Fruit fly (Drosophila melanogaster): ENCODE data around the gene Or33c.

Or33c gene

dm6 chr2L:11958729-11959128, 21.0 kb downstream of the Or33c start:
- no peak for TF ChIP-seq CTCF (optimal IDR thresholded peaks at IDR 0.05)
- TF ChIP-seq CG8478 (optimal IDR thresholded peaks at IDR 0.05): no peak

DNA sequence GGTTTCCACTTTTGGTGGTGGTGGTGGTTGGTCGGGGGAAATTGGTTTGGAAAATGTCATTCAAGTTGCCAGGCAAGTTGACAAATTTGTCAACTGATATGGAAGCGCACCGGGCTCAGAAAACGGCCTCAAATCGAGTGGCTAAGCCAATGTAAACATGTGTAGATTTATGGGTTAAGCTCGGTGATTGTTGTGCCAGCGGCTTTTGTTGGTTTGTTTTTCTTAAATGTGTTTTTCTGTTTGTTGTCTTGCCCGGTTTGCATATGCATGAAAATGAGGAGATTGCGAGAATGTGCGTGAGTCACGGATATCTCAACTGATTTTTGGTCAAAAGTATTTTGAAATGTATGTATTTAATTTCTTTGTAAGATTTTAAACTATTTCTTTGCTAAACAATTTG, 23.1 kb downstream of the Or33c start:
- no peak for TF ChIP-seq CG8478 (optimal IDR thresholded peaks at IDR 0.05)
- TF ChIP-seq CTCF (optimal IDR thresholded peaks at IDR 0.05): no peak

DNA sequence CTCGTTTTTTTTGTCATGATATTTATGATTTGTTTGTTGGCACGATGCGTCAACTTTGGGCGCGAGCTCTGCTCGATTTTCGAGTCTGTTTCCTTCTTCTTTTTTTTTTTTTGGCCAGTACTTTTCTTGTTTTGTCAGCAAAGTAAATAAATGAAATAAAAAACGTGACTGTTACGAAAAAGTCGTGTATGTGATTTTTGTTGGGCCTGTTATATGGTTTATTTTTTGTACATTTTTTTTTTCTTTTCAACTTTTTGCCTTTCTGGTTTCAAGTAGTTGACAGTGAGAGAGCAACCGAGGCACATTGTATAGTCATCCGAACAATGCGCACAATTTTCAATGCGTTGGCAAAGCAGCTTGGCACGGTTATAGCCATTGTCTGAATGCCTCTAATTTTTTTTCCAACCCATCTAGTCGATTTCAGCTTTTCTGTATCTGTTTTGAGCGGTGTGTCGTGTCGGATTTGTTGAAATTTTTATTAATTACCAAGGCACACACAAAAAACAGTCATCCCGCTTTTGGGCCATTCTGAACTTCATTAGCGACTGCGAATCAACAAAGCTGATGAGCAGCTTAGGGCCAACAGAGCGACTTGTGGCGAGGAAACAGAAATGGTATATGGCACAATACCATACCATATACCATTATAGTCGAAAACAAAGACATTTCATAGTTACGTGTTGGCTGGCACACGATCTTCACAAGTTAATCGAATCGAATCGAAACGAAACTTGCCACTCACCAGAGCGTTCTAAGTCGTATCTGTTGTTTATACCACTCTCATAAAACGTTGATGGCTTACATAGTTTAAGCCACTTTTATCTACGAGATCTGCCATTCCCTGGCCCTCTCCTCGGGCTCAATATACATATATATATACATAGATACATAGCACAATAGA, 25.9 kb downstream of the Or33c start:
- TF ChIP-seq CG8478 (optimal IDR thresholded peaks at IDR 0.05) (no peak), CTCF (optimal IDR thresholded peaks at IDR 0.05) (no peak)

DNA sequence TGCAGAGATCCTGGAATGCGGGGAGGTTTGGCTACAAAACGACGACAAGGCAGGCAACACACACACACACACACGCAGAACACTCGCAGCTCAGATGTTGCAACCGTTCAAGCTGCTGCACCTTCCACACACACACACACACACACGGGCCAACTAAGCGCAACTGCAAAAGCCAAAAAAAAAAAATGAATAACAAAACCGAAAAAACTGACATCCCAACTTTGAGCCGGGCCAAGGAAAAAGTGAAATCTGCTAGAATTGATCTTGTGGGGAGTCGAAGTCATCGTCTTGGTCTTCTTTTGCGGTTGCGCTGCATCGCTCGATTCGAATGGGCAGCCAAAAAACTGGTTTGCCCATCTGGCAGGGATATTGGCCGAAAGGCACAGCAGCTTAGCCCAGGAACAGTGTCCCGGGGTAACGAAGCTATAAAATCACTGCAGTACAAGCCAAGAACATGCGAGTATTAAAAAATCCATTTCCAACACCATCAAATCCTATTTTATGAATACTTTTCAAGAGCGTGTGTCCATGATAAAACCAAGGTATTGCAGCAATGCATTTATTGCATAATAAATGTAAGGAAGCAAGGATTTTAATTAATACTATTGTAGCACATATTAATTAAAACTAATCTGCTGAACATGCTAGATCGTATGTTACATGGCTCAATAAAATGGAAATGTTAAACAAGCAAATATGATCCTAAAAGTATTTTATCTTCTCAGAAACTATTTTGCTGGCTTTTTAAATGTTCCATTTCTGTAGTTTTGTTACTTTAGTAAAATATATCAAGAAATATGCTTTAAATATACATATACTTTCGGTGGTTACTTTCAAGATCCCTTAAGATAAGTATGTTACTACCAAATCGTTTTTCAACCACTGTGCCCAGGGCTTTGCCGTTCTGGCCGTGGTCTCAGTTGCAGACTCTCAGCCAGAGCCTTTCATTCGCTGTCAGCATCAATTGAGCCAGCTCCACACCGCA, 28.1 kb downstream of the Or33c start:
- TF ChIP-seq CTCF (optimal IDR thresholded peaks at IDR 0.05) (no peak), CG8478 (optimal IDR thresholded peaks at IDR 0.05) (no peak)

- TF ChIP-seq CTCF (optimal IDR thresholded peaks at IDR 0.05): no peak
- no peak for TF ChIP-seq CG8478 (optimal IDR thresholded peaks at IDR 0.05)
Observed at dm6 chr2L:11968581-11969272, 31.0 kb downstream of the Or33c start.

dm6 chr2L:11969424-11969823, 31.7 kb downstream of the Or33c start:
- TF ChIP-seq CTCF (optimal IDR thresholded peaks at IDR 0.05) (no peak), CG8478 (optimal IDR thresholded peaks at IDR 0.05) (no peak)

DNA sequence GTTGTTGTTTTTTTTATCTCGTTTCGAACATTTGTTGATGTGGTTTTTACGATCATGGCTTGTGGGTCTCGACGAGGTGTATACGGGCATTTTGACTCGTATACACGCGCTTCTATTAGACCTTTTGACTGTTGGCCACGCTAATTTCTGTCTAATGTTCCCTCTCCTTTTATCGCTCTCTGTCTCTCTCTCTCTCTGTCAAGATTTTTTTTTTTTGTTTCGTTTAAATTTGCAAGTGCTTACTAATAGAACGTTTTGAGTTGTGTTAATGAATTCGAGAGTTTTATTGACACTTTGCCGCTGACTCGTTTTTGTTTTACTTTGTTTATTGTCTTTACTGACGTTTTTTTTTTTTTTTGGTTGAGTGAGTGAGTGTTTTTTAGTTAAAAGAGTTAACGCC, 32.6 kb downstream of the Or33c start:
- TF ChIP-seq CG8478 (optimal IDR thresholded peaks at IDR 0.05): no peak
- no peak for TF ChIP-seq CTCF (optimal IDR thresholded peaks at IDR 0.05)

dm6 chr2L:11970853-11971397, 33.2 kb downstream of the Or33c start:
- TF ChIP-seq CTCF (optimal IDR thresholded peaks at IDR 0.05) (no peak), CG8478 (optimal IDR thresholded peaks at IDR 0.05) (no peak)

DNA sequence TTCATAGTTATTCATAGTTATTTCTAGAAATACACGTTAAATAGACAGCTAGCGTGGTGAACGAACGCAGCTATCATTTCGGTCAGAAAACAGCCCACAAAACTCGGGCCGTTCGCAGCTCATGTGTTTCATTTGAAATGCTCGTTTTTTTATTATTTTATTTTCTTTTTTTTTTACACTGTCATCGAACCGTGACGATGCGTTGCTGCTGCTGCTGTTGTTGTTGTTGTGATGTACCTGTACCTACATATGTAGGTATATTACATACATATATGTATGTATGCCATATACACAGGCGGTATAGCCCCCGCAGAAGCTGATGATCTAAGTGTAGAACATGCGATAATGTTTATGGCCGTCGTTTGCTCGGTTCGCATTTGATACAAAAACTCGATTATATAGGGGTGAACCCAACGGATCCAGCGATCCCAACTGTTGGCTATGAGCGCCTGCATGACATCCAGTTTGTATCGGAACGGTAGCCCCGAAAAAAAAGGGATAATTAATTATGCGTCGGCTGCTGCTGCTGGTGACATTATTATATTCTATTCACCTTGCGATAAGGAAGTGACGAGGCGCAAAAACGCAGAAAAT, 35.5 kb downstream of the Or33c start:
- TF ChIP-seq CG8478 (optimal IDR thresholded peaks at IDR 0.05) (no peak), CTCF (optimal IDR thresholded peaks at IDR 0.05) (no peak)

dm6 chr2L:11976955-11977354, 39.2 kb downstream of the Or33c start:
- no peak for TF ChIP-seq CTCF (optimal IDR thresholded peaks at IDR 0.05)
- TF ChIP-seq CG8478 (optimal IDR thresholded peaks at IDR 0.05): no peak

dm6 chr2L:11977721-11978120, 40.0 kb downstream of the Or33c start:
- TF ChIP-seq CTCF (optimal IDR thresholded peaks at IDR 0.05): no peak
- no peak for TF ChIP-seq CG8478 (optimal IDR thresholded peaks at IDR 0.05)

DNA sequence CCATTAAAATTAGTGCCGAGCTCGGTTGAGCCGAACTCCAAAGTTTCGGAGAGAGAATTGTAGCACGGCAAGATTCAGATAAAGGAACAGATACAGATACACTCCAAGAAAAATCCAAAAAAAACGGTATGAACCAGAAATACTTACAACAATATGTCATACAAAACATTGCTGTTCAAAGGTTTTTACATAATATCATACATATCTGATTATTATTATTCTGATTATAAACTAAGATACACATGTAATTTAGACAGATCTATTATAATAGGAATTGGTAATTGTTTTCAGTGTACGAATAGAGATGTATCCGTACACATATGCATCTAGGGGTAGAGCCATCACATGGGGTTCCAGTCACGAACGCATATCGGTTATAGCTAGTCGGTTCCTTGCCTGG, 42.3 kb downstream of the Or33c start:
- TF ChIP-seq CG8478 (optimal IDR thresholded peaks at IDR 0.05): no peak
- TF ChIP-seq CTCF (optimal IDR thresholded peaks at IDR 0.05): no peak

- no peak for TF ChIP-seq CTCF (optimal IDR thresholded peaks at IDR 0.05)
Observed at dm6 chr2L:11981210-11981609, 43.4 kb downstream of the Or33c start, which contains the start of gene CG16965. Gene CG16965 (plus strand): TSS chr2L:11981591.

- TF ChIP-seq CG8478 (optimal IDR thresholded peaks at IDR 0.05): no peak
Observed at dm6 chr2L:11987945-11988344, 50.2 kb downstream of the Or33c start, which contains the start of the genes CG6686 and CG34163. Gene CG6686 (minus strand): TSS chr2L:11988039. Gene CG34163 (plus strand): TSS chr2L:11988270.
